Fruit fly (Drosophila melanogaster) whole organism, embryonic: ENCODE results near the gene CG1494.

ENCODE experiments used
- CG10431 ChIP-seq: fragments of 200-800 bp; sonication (Bioruptor generic); optimal IDR thresholded peaks from 3 replicates; lab custom pipeline; 2018; ENCODE audit warnings: missing biosample characterization, mild to moderate bottlenecking, missing genetic modification characterization
- CG12391 ChIP-seq: fragments of 200-800 bp; sonication (Bioruptor generic); optimal IDR thresholded peaks from 3 replicates; lab custom pipeline; 2018; ENCODE audit warnings: missing biosample characterization, mild to moderate bottlenecking, missing genetic modification characterization, moderate library complexity
- CG13123 ChIP-seq: fragments of 200-800 bp; sonication (Bioruptor generic); optimal IDR thresholded peaks from 2 replicates; lab custom pipeline; 2016; ENCODE audit warnings: missing biosample characterization, missing genetic modification characterization
- CG14050 ChIP-seq: fragments of 200-800 bp; sonication (Bioruptor generic); IDR thresholded peaks from 3 replicates; pipeline ENCODE4 v1.3.6; 2022; ENCODE audit warnings: missing biosample characterization, missing genetic modification characterization
- CG16813 ChIP-seq: fragments of 200-800 bp; sonication (Bioruptor generic); IDR thresholded peaks from 3 replicates; pipeline ENCODE4 v1.3.6; 2022; ENCODE audit warnings: missing biosample characterization, missing genetic modification characterization; ENCODE audit not compliant: partially characterized antibody
- CG2120 ChIP-seq: fragments of 200-800 bp; sonication (Bioruptor generic); optimal IDR thresholded peaks from 3 replicates; lab custom pipeline; 2016; ENCODE audit warnings: missing biosample characterization, missing genetic modification characterization
- CG2199 ChIP-seq: fragments of 200-800 bp; sonication (Bioruptor generic); IDR thresholded peaks from 3 replicates; pipeline ENCODE4 v1.3.6; 2022; ENCODE audit warnings: missing biosample characterization, missing genetic modification characterization
- CG2678 ChIP-seq: fragments of 200-800 bp; sonication (Bioruptor generic); optimal IDR thresholded peaks from 3 replicates; lab custom pipeline; 2019; ENCODE audit warnings: missing biosample characterization, mild to moderate bottlenecking, missing genetic modification characterization, moderate library complexity
- CG42726 ChIP-seq: fragments of 200-800 bp; sonication (Bioruptor generic); IDR thresholded peaks from 2 replicates; pipeline ENCODE4 v1.3.6; 2022; ENCODE audit warnings: missing biosample characterization, missing genetic modification characterization; ENCODE audit not compliant: partially characterized antibody
- CG4854 ChIP-seq: fragments of 200-800 bp; sonication (Bioruptor generic); optimal IDR thresholded peaks from 2 replicates; lab custom pipeline; 2016; ENCODE audit warnings: missing biosample characterization, missing genetic modification characterization, inconsistent platforms
- Dip3 ChIP-seq: fragments of 200-800 bp; sonication (Bioruptor generic); optimal IDR thresholded peaks from 3 replicates; lab custom pipeline; 2016; ENCODE audit warnings: missing biosample characterization, missing genetic modification characterization
- Drgx ChIP-seq: fragments of 200-800 bp; sonication (Bioruptor generic); IDR thresholded peaks from 2 replicates; pipeline ENCODE4 v1.3.6; 2022; ENCODE audit warnings: missing biosample characterization, missing genetic modification characterization
- Ets65A ChIP-seq: fragments of 200-800 bp; sonication (Bioruptor generic); peaks from one replicate; lab custom pipeline; 2016; ENCODE audit warnings: missing biosample characterization, missing genetic modification characterization
- GATAe ChIP-seq: fragments of 200-800 bp; sonication (Bioruptor generic); conservative IDR thresholded peaks from 2 replicates; pipeline ENCODE4 v1.3.6; 2022; ENCODE audit warnings: missing biosample characterization, missing genetic modification characterization
- Hmr ChIP-seq: fragments of 200-800 bp; sonication (Bioruptor generic); optimal IDR thresholded peaks from 3 replicates; lab custom pipeline; 2017; ENCODE audit warnings: mild to moderate bottlenecking, missing biosample characterization, missing genetic modification reagents, missing genetic modification characterization
- Med ChIP-seq: fragments of 200-800 bp; sonication (Bioruptor generic); peaks from one replicate; lab custom pipeline; 2016; ENCODE audit warnings: missing biosample characterization, missing genetic modification characterization, mild to moderate bottlenecking, inconsistent platforms, moderate library complexity
- Opbp ChIP-seq: fragments of 200-800 bp; sonication (Bioruptor generic); IDR thresholded peaks from 3 replicates; pipeline ENCODE4 v1.3.6; 2022; ENCODE audit warnings: missing biosample characterization, missing genetic modification characterization; ENCODE audit not compliant: partially characterized antibody
- Poxn ChIP-seq: fragments of 200-800 bp; sonication (Bioruptor generic); IDR thresholded peaks from 2 replicates; pipeline ENCODE4 v1.3.6; 2022; ENCODE audit warnings: missing biosample characterization, missing genetic modification characterization
- Ptx1 ChIP-seq: fragments of 200-800 bp; sonication (Bioruptor generic); IDR thresholded peaks from 2 replicates; pipeline ENCODE4 v1.3.6; 2022; ENCODE audit warnings: missing biosample characterization, missing genetic modification characterization
- Rfx ChIP-seq: fragments of 200-800 bp; sonication (Bioruptor generic); IDR thresholded peaks from 2 replicates; pipeline ENCODE4 v1.3.6; 2022; ENCODE audit warnings: missing biosample characterization, missing genetic modification characterization
- Xbp1 ChIP-seq: fragments of 200-800 bp; sonication (Bioruptor generic); optimal IDR thresholded peaks from 3 replicates; lab custom pipeline; 2016; ENCODE audit warnings: missing biosample characterization, mild to moderate bottlenecking, missing genetic modification characterization
- ab ChIP-seq: fragments of 200-800 bp; sonication (Bioruptor generic); optimal IDR thresholded peaks from 2 replicates; lab custom pipeline; 2016; ENCODE audit warnings: missing biosample characterization, missing genetic modification characterization
- ac ChIP-seq: fragments of 200-800 bp; sonication (Bioruptor generic); optimal IDR thresholded peaks from 3 replicates; lab custom pipeline; 2017; ENCODE audit warnings: missing biosample characterization, mild to moderate bottlenecking, missing genetic modification characterization
- dmrt99B ChIP-seq: fragments of 200-800 bp; sonication (Bioruptor generic); optimal IDR thresholded peaks from 2 replicates; lab custom pipeline; 2018; ENCODE audit warnings: missing biosample characterization, mild to moderate bottlenecking, missing genetic modification characterization, moderate library complexity
- dysf ChIP-seq: fragments of 200-800 bp; sonication (Bioruptor generic); IDR thresholded peaks from 3 replicates; pipeline ENCODE4 v1.3.6; 2022; ENCODE audit warnings: missing biosample characterization, missing genetic modification characterization
- eve ChIP-seq, 2 experiments: fragments of >200 bp; optimal IDR thresholded peaks; 2 replicates each; lab custom pipeline; 2017; ENCODE audit warnings: missing biosample characterization in 2 of 2, missing genetic modification characterization in 2 of 2
- fd3F ChIP-seq: fragments of 200-800 bp; sonication (Bioruptor generic); optimal IDR thresholded peaks from 2 replicates; lab custom pipeline; 2018; ENCODE audit warnings: missing biosample characterization, mild to moderate bottlenecking, missing genetic modification characterization, moderate library complexity
- gem ChIP-seq: fragments of 200-800 bp; sonication (Bioruptor generic); optimal IDR thresholded peaks from 2 replicates; lab custom pipeline; 2019; ENCODE audit warnings: missing biosample characterization, mild to moderate bottlenecking, missing genetic modification characterization, moderate library complexity
- gro ChIP-seq: fragments of 200-800 bp; sonication (Bioruptor generic); optimal IDR thresholded peaks from 2 replicates; lab custom pipeline; 2016; ENCODE audit warnings: missing biosample characterization, missing genetic modification characterization
- gt ChIP-seq: fragments of 200-800 bp; sonication (Bioruptor generic); IDR thresholded peaks from 2 replicates; pipeline ENCODE4 v1.3.6; 2022; ENCODE audit warnings: missing biosample characterization, missing genetic modification characterization
- hb ChIP-seq: fragments of 200-800 bp; sonication (Bioruptor generic); IDR thresholded peaks from 3 replicates; pipeline ENCODE4 v1.3.6; 2022; ENCODE audit warnings: missing biosample characterization, missing genetic modification characterization; ENCODE audit not compliant: partially characterized antibody
- lilli ChIP-seq: fragments of 200-800 bp; sonication (Bioruptor generic); optimal IDR thresholded peaks from 3 replicates; lab custom pipeline; 2016; ENCODE audit warnings: missing biosample characterization, missing genetic modification characterization
- mirr ChIP-seq: fragments of 200-800 bp; sonication (Bioruptor generic); optimal IDR thresholded peaks from 3 replicates; lab custom pipeline; 2018; ENCODE audit warnings: missing biosample characterization, mild to moderate bottlenecking, missing genetic modification characterization
- pfk ChIP-seq: fragments of 200-800 bp; sonication (Bioruptor generic); optimal IDR thresholded peaks from 2 replicates; lab custom pipeline; 2018; ENCODE audit warnings: missing biosample characterization, mild to moderate bottlenecking, missing genetic modification characterization, moderate library complexity
- phol ChIP-seq: fragments of 200-800 bp; sonication (Bioruptor generic); optimal IDR thresholded peaks from 3 replicates; lab custom pipeline; 2018; ENCODE audit warnings: missing biosample characterization, mild to moderate bottlenecking, missing genetic modification characterization, moderate library complexity
- pzg ChIP-seq: fragments of 200-800 bp; sonication (Bioruptor generic); optimal IDR thresholded peaks from 3 replicates; lab custom pipeline; 2018; ENCODE audit warnings: missing biosample characterization, mild to moderate bottlenecking, missing genetic modification characterization, moderate library complexity
- row ChIP-seq: fragments of 200-800 bp; sonication (Bioruptor generic); IDR thresholded peaks from 3 replicates; pipeline ENCODE4 v1.3.6; 2022; ENCODE audit warnings: missing biosample characterization, missing genetic modification characterization
- sens ChIP-seq: fragments of 200-800 bp; sonication (Bioruptor generic); peaks from one replicate; lab custom pipeline; 2016; ENCODE audit warnings: missing biosample characterization, missing genetic modification characterization
- ssp ChIP-seq: fragments of 200-800 bp; sonication (Bioruptor generic); IDR thresholded peaks from 2 replicates; pipeline ENCODE4 v1.3.6; 2022; ENCODE audit warnings: missing biosample characterization, missing genetic modification characterization
- stwl ChIP-seq: fragments of 200-800 bp; sonication (Bioruptor generic); optimal IDR thresholded peaks from 3 replicates; lab custom pipeline; 2018; ENCODE audit warnings: missing biosample characterization, mild to moderate bottlenecking, missing genetic modification characterization, moderate library complexity
- unc-4 ChIP-seq: fragments of 200-800 bp; sonication (Bioruptor generic); IDR thresholded peaks from 2 replicates; pipeline ENCODE4 v1.3.6; 2022; ENCODE audit warnings: missing biosample characterization, missing genetic modification characterization; ENCODE audit not compliant: partially characterized antibody
- wdn ChIP-seq: fragments of 200-800 bp; sonication (Bioruptor generic); IDR thresholded peaks from 2 replicates; pipeline ENCODE4 v1.3.6; 2022; ENCODE audit warnings: missing biosample characterization, missing genetic modification characterization

Gene CG1494

dm6 chrX:21276494-21276893 is 8.6 kb upstream of the CG1494 start:
- TF ChIP-seq CG2199 (GFP tag; lab: Robert Waterston, UW) (peak; percentile 63; the same call in 1 of the 3 replicates), hb (GFP tag; lab: Robert Waterston, UW) (no peak)
- TF ChIP-seq, all 482 proteins: peak for 1

DNA sequence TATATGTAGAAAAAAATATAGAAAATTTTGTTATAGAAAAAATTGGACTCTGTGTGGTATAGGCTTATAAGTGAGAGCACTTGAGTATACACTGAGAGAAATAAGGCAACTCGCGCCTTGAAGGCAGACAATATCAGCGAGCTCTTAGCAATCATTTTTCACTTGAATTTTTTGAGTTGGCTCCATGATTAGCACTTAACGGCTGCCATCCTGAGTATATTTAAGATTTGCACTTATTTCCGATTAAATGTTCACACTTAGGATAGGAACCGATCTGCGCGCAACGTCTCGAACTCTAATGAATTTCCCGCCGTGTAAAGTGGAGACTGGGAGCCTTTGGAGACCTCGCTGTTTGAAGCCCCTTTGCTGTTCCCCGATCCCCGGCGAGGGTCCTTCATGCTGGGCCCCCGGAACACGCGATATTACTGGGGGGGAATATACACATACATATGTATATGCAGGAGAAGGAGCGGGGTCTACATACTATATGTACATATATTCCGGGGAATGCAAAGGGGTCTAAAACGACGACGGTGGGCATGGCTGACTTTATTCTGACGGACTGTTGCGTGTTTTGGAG is 5.7 kb upstream of the CG1494 start:
- TF ChIP-seq CG16813 = no peak
- no peak for TF ChIP-seq Poxn (GFP tag; lab: Robert Waterston, UW)
- peak; percentile 75 for TF ChIP-seq Med (GFP tag; lab: Kevin White, UChicago)
- no peak for TF ChIP-seq Hmr
- no peak for TF ChIP-seq eve (GFP tag; optimal IDR thresholded peaks at IDR 0.05; lab: Kevin White, UChicago)
- peak; percentile 18 for TF ChIP-seq gem (tag; lab: Kevin White, UChicago)
- TF ChIP-seq dmrt99B (tag; lab: Kevin White, UChicago) = peak; percentile 2
- TF ChIP-seq gro (GFP tag; lab: Kevin White, UChicago) = no peak
- TF ChIP-seq CG2120 (GFP tag; lab: Kevin White, UChicago) = peak; percentile 18
- TF ChIP-seq Drgx (GFP tag; lab: Robert Waterston, UW) = 0 out of 2 replicates have a peak, but pooled peaks have one; percentile 32
- TF ChIP-seq gt (GFP tag; lab: Robert Waterston, UW) = no peak
- peak; percentile 26; the same call in 1 of the 2 replicates for TF ChIP-seq Rfx (GFP tag; lab: Robert Waterston, UW)
- no peak for TF ChIP-seq wdn (GFP tag; lab: Robert Waterston, UW)
- no peak for TF ChIP-seq pzg (GFP tag; lab: Kevin White, UChicago)
- TF ChIP-seq Dip3 (GFP tag; lab: Kevin White, UChicago) = no peak
- no peak for TF ChIP-seq mirr (GFP tag; lab: Kevin White, UChicago)
- no peak for TF ChIP-seq stwl (tag; lab: Kevin White, UChicago)
- no peak for TF ChIP-seq pfk (GFP tag; lab: Kevin White, UChicago)
- TF ChIP-seq GATAe = no peak
- TF ChIP-seq sens (GFP tag; lab: Kevin White, UChicago) = peak; percentile 53
- 0 out of 3 replicates have a peak, but pooled peaks have one; percentile 22 for TF ChIP-seq row
- peak; percentile 3 for TF ChIP-seq phol
- TF ChIP-seq unc-4 (GFP tag; lab: Robert Waterston, UW) = no peak
- TF ChIP-seq CG2678 (tag; lab: Kevin White, UChicago) = peak; percentile 6
- TF ChIP-seq CG42726 (GFP tag; lab: Robert Waterston, UW) = no peak
- no peak for TF ChIP-seq Opbp (GFP tag; lab: Robert Waterston, UW)
- TF ChIP-seq CG10431 (GFP tag; lab: Kevin White, UChicago) = no peak
- TF ChIP-seq CG13123 (GFP tag; lab: Kevin White, UChicago) = no peak
- TF ChIP-seq CG12391 (tag; lab: Kevin White, UChicago) = no peak
- no peak for TF ChIP-seq fd3F
- TF ChIP-seq ac (GFP tag; lab: Kevin White, UChicago) = no peak

- TF ChIP-seq CG4854 (GFP tag; lab: Kevin White, UChicago) (no peak), ssp (GFP tag; lab: Robert Waterston, UW) (peak; percentile 32; the same call in 1 of the 2 replicates), dysf (GFP tag; lab: Robert Waterston, UW) (0 out of 3 replicates have a peak, but pooled peaks have one; percentile 52), CG14050 (no peak), Ets65A (GFP tag; lab: Kevin White, UChicago) (peak; percentile 81), CG2120 (GFP tag; lab: Kevin White, UChicago) (peak; percentile 34), eve (GFP tag; optimal IDR thresholded peaks at IDR 0.05; lab: Kevin White, UChicago) (peak in 1 of 2 experiments; percentile 43), sens (GFP tag; lab: Kevin White, UChicago) (peak; percentile 35), ab (GFP tag; lab: Kevin White, UChicago) (peak; percentile 11), Xbp1 (GFP tag; lab: Kevin White, UChicago) (no peak), lilli (peak; percentile 8), Ptx1 (GFP tag; lab: Robert Waterston, UW) (0 out of 2 replicates have a peak, but pooled peaks have one; percentile 15)
Measured at dm6 chrX:21280629-21281028, 4.5 kb upstream of the CG1494 start.
